Fruit fly (Drosophila melanogaster) whole organism: ENCODE measurements around the gene CG6431.

Experiments
- CG8478 ChIP-seq: fragments of >200 bp; optimal IDR thresholded peaks from 2 replicates; lab custom pipeline; 2018; ENCODE audit warnings: inconsistent platforms
- Dll ChIP-seq: fragments of >200 bp; optimal IDR thresholded peaks from 2 replicates; lab custom pipeline; 2017
- EcR ChIP-seq, 2 experiments: fragments of >200 bp; optimal IDR thresholded peaks; 2 replicates each; lab custom pipeline; 2017; ENCODE audit warnings: missing biosample characterization in 2 of 2, missing genetic modification characterization in 2 of 2, missing genetic modification reagents in 2 of 2
- pan ChIP-seq: fragments of >200 bp; optimal IDR thresholded peaks from 2 replicates; lab custom pipeline; 2017
- psq ChIP-seq: fragments of >200 bp; optimal IDR thresholded peaks from 2 replicates; lab custom pipeline; 2017
- usp ChIP-seq: fragments of >200 bp; optimal IDR thresholded peaks from 2 replicates; lab custom pipeline; 2017; ENCODE audit warnings: missing biosample characterization, missing genetic modification characterization, mixed read lengths

Gene CG6431

DNA sequence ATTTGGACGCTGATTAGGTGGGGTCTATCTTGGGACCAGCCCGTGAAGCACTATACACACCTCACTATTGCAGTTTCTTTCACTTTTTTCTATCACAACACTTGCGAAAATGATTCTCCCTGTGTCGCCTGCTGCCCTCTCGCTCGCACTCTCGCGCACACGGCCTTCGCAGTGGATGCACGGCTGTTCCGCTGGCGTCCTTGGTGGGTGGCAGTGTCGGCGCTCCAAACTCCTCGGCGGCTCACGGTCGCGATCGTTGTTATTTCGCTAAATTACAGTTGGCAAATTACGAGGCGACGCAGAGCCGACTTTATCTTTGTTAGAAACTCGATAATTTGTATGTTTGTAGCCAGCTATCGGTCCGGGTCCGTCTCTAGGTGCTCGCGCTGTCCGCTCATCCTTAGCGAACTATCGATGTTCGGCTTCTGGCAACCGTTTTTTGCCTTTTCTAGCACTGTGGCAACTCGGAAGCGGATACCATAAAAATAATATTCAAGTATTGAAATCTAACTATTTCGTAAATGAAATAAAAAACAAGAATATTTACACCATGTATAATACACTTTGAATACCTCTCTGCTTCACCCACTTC, 43.7 kb downstream of the CG6431 start, which contains the start of gene Ubc2:
Gene Ubc2 (minus strand): TSS at position 410 of the 592 bp plus-strand sequence.
- TF ChIP-seq psq (lab: Kevin White, UChicago) (no peak), usp (GFP tag; lab: Kevin White, UChicago) (no peak), Dll (lab: Kevin White, UChicago) (no peak), CG8478 (lab: Kevin White, UChicago) (no peak), EcR (GFP tag; optimal IDR thresholded peaks at IDR 0.05; lab: Kevin White, UChicago) (no peak), pan (lab: Kevin White, UChicago) (no peak)

DNA sequence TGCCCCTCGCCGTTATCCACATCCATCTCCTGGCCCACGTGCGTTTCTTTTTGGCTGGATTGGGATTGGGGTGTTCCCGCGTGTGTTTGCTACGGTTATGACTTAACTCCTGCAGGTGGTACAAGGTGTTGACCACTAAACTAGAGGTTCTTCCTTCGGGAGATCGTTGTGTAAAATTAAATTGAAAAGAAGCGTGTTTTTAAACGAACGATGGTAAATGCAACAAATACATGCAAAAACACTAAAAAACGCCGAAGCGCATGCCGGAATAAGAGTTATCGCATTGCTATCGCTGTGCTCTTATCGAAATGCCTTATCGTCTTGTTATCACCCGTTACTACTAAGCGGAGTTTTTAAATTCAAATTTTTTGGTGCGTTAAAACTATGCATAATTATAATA, 45.7 kb downstream of the CG6431 start, which contains the start of gene CG6724:
Gene CG6724 (minus strand): TSS at position 245 of the 400 bp plus-strand sequence.
- TF ChIP-seq pan (lab: Kevin White, UChicago) (no peak), psq (lab: Kevin White, UChicago) (no peak), EcR (GFP tag; optimal IDR thresholded peaks at IDR 0.05; lab: Kevin White, UChicago) (no peak)

DNA sequence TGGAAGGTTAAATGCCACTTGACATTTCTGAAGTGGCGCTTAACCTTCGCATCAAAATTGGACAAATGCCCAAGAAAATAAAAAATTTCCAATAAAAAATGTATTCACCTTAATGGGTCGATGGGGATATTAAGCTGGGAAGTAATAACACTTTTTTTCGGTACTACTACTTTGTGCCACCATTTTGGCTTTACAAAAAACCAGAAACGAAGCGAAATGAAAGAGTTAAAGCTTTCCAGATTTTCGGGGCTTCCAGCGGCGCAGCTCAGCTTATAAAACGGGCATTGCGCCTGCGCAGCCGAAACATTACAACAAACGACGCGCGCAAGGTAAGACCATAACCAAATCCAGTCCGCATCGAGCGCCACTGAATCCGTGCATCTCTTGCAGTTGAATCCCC, 46.6 kb downstream of the CG6431 start, which contains the start of gene CG17127:
Gene CG17127 (plus strand): TSS at position 301 of the 400 bp plus-strand sequence.
- no peak for TF ChIP-seq usp (GFP tag; lab: Kevin White, UChicago)
- no peak for TF ChIP-seq CG8478 (lab: Kevin White, UChicago)
- TF ChIP-seq EcR (GFP tag; optimal IDR thresholded peaks at IDR 0.05; lab: Kevin White, UChicago): no peak
- TF ChIP-seq Dll (lab: Kevin White, UChicago): no peak
- no peak for TF ChIP-seq psq (lab: Kevin White, UChicago)
- no peak for TF ChIP-seq pan (lab: Kevin White, UChicago)

DNA sequence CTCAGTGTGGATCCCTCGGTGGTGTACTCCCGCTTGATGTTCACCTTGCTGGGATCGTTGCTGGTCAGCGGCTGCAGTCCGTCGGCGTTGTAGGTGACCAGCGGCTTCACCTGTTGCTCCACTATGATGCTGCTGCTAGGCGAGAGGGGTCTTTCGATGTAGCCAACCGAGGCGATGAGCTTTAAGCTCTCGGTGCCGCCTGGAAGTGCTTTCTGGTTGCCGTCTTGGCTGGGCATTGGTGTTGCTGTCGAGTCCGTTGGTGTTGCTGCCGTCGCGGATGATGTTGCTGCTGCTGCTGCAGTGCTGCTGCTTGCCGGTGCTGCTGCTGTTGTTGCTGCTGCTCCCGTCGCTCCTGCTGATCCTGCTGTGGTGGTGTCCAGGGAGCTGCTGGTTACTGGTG, 50.0 kb downstream of the CG6431 start:
- no peak for TF ChIP-seq EcR (GFP tag; optimal IDR thresholded peaks at IDR 0.05; lab: Kevin White, UChicago)
- no peak for TF ChIP-seq psq (lab: Kevin White, UChicago)
- no peak for TF ChIP-seq Dll (lab: Kevin White, UChicago)
- TF ChIP-seq pan (lab: Kevin White, UChicago): no peak
- TF ChIP-seq CG8478 (lab: Kevin White, UChicago): no peak
- TF ChIP-seq usp (GFP tag; lab: Kevin White, UChicago): no peak
